Worm (Caenorhabditis elegans) whole organism, early embryonic: ENCODE measurements around the gene sra-8.

Source experiments
- B0310.2 ChIP-seq: sonication (generic microtip); optimal IDR thresholded peaks from 2 replicates; lab custom pipeline; 2016; ENCODE audit warnings: mild to moderate bottlenecking, missing genetic modification characterization, missing compliant biosample characterization
- F13C5.2 ChIP-seq: sonication (generic microtip); optimal IDR thresholded peaks from 2 replicates; lab custom pipeline; 2017; ENCODE audit warnings: mild to moderate bottlenecking, missing genetic modification characterization, inconsistent platforms, missing compliant biosample characterization
- aly-1 ChIP-seq: sonication (generic microtip); optimal IDR thresholded peaks from 2 replicates; lab custom pipeline; 2016; ENCODE audit warnings: missing genetic modification characterization, missing compliant biosample characterization
- ama-1 ChIP-seq: fragments of 150-350 bp; optimal IDR thresholded peaks from 2 replicates; lab custom pipeline; 2014
- ceh-13 ChIP-seq: fragments of 200-800 bp; sonication (Bioruptor generic); optimal IDR thresholded peaks from 2 replicates; lab custom pipeline; 2018; ENCODE audit warnings: mild to moderate bottlenecking, missing genetic modification characterization, missing compliant biosample characterization
- ceh-36 ChIP-seq: sonication (generic microtip); optimal IDR thresholded peaks from 2 replicates; lab custom pipeline; 2016; ENCODE audit warnings: missing genetic modification characterization, inconsistent platforms, missing compliant biosample characterization
- ets-7 ChIP-seq: sonication (generic microtip); optimal IDR thresholded peaks from 2 replicates; lab custom pipeline; 2016; ENCODE audit warnings: missing genotype, missing genetic modification characterization, missing compliant biosample characterization
- flt-1 ChIP-seq: fragments of 200-800 bp; sonication (Bioruptor generic); IDR thresholded peaks from 2 replicates; pipeline ENCODE4 v1.3.6; 2022; ENCODE audit warnings: missing genetic modification characterization, missing compliant biosample characterization
- hmbx-1 ChIP-seq: sonication (generic microtip); optimal IDR thresholded peaks from 2 replicates; lab custom pipeline; 2016; ENCODE audit warnings: mild to moderate bottlenecking, missing genetic modification characterization, missing compliant biosample characterization
- hmg-4 ChIP-seq: fragments of 200-800 bp; sonication (Bioruptor generic); optimal IDR thresholded peaks from 2 replicates; lab custom pipeline; 2018; ENCODE audit warnings: mild to moderate bottlenecking, missing genetic modification characterization, missing compliant biosample characterization
- hnd-1 ChIP-seq: sonication (generic microtip); optimal IDR thresholded peaks from 2 replicates; lab custom pipeline; 2016; ENCODE audit warnings: missing genetic modification characterization, missing compliant biosample characterization
- pes-1 ChIP-seq: fragments of 200-800 bp; sonication (Bioruptor generic); IDR thresholded peaks from 2 replicates; pipeline ENCODE4 v1.3.6; 2022; ENCODE audit warnings: missing genetic modification reagents, missing genetic modification characterization, missing compliant biosample characterization
- scrt-1 ChIP-seq: fragments of 200-800 bp; sonication (Bioruptor generic); IDR thresholded peaks from 2 replicates; pipeline ENCODE4 v1.3.6; 2022; ENCODE audit warnings: missing genetic modification characterization, missing compliant biosample characterization
- sea-1 ChIP-seq: fragments of 200-800 bp; sonication (Bioruptor generic); conservative IDR thresholded peaks from 2 replicates; pipeline ENCODE4 v1.3.6; 2022; ENCODE audit warnings: missing genetic modification characterization, missing compliant biosample characterization
- tbx-11 ChIP-seq: fragments of 200-800 bp; sonication (Bioruptor generic); IDR thresholded peaks from 2 replicates; pipeline ENCODE4 v1.3.6; 2022; ENCODE audit warnings: missing genetic modification characterization, missing compliant biosample characterization
- tbx-37 ChIP-seq: fragments of 200-800 bp; sonication (Bioruptor generic); conservative IDR thresholded peaks from 2 replicates; pipeline ENCODE4 v1.3.6; 2022; ENCODE audit warnings: missing genetic modification reagents, missing genetic modification characterization, missing compliant biosample characterization
- tra-4 ChIP-seq: sonication (generic microtip); optimal IDR thresholded peaks from 2 replicates; lab custom pipeline; 2017; ENCODE audit warnings: missing genetic modification characterization, missing compliant biosample characterization

The sra-8 gene

DNA sequence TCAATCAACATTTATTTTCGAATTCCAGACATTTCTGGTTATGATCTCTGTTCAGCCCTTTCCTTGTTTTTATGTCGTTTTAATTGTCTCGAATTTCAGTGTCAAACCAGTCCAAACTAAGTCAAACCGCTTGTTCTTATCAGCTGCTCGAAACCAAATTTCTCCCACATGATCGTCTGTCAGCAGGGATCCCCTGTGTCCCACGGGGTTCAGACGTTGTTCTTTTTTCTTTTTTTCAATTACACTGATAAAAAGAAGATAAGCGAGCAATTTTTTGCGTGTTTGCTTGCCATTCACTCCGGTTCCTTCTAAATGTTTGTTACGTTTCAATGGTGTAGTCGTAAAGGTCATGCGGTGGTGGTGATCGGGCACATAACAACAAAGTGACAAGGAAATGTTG lies 35.6 kb upstream of the sra-8 start:
- TF ChIP-seq pes-1 (GFP tag; lab: Robert Waterston, UW) (no peak), flt-1 (GFP tag; lab: Robert Waterston, UW) (no peak), F13C5.2 (tag; lab: Kevin White, UChicago) (no peak), hmbx-1 (tag; lab: Kevin White, UChicago) (no peak), tra-4 (tag; lab: Kevin White, UChicago) (no peak), aly-1 (tag; lab: Kevin White, UChicago) (no peak), hnd-1 (tag; lab: Kevin White, UChicago) (no peak), B0310.2 (no peak), scrt-1 (GFP tag; lab: Robert Waterston, UW) (no peak), tbx-11 (GFP tag; lab: Robert Waterston, UW) (no peak), sea-1 (GFP tag; lab: Robert Waterston, UW) (no peak), tbx-37 (GFP tag; lab: Robert Waterston, UW) (no peak), ceh-36 (tag; lab: Kevin White, UChicago) (no peak), hmg-4 (GFP tag; lab: Kevin White, UChicago) (no peak)

ce11 chrII:9507181-9507580 lies 30.3 kb upstream of the sra-8 start, which contains the start of gene gcy-3:
Gene gcy-3, minus strand, starts transcription at chrII:9507281.
- no peak for TF ChIP-seq ets-7 (tag; lab: Kevin White, UChicago)
- TF ChIP-seq hmg-4 (GFP tag; lab: Kevin White, UChicago) = no peak
- TF ChIP-seq hnd-1 (tag; lab: Kevin White, UChicago) = no peak
- no peak for TF ChIP-seq B0310.2
- no peak for TF ChIP-seq F13C5.2 (tag; lab: Kevin White, UChicago)
- TF ChIP-seq tbx-37 (GFP tag; lab: Robert Waterston, UW) = no peak
- no peak for TF ChIP-seq tbx-11 (GFP tag; lab: Robert Waterston, UW)
- TF ChIP-seq tra-4 (tag; lab: Kevin White, UChicago) = no peak
- no peak for TF ChIP-seq ceh-36 (tag; lab: Kevin White, UChicago)
- no peak for TF ChIP-seq ceh-13 (GFP tag; lab: Kevin White, UChicago)
- no peak for TF ChIP-seq flt-1 (GFP tag; lab: Robert Waterston, UW)
- no peak for TF ChIP-seq sea-1 (GFP tag; lab: Robert Waterston, UW)
- TF ChIP-seq scrt-1 (GFP tag; lab: Robert Waterston, UW) = no peak
- TF ChIP-seq pes-1 (GFP tag; lab: Robert Waterston, UW) = no peak
- no peak for TF ChIP-seq hmbx-1 (tag; lab: Kevin White, UChicago)
- TF ChIP-seq aly-1 (tag; lab: Kevin White, UChicago) = no peak
- no peak for TF ChIP-seq ama-1 (lab: Kevin White, UChicago)

- TF ChIP-seq flt-1 (GFP tag; lab: Robert Waterston, UW) = no peak
- no peak for TF ChIP-seq tbx-37 (GFP tag; lab: Robert Waterston, UW)
- no peak for TF ChIP-seq ceh-13 (GFP tag; lab: Kevin White, UChicago)
- TF ChIP-seq hmbx-1 (tag; lab: Kevin White, UChicago) = no peak
- no peak for TF ChIP-seq ceh-36 (tag; lab: Kevin White, UChicago)
- TF ChIP-seq aly-1 (tag; lab: Kevin White, UChicago) = no peak
- no peak for TF ChIP-seq ama-1 (lab: Kevin White, UChicago)
These were observed 20.7 kb upstream of the sra-8 start, which contains the start of gene gcy-1 for ce11 chrII:9516836-9517235. Gene gcy-1, minus strand, starts transcription at chrII:9516936.

DNA sequence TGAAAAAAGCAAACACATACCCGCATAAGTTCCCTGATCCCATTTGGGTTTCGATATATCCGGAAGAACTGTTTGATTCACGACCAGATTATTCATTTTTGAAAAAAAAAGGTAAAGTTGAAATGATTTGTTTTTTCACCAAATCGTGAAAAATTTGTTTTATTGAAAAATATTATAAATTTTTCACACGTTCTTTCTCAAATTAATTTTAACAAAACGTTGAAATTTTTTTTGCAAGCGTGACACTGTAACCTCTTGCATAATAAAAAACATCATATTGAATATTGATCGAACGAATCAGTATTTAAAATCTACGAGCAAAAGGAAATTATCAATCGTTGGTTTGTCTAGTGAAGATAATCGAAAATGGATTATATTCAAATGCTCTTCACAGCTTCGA lies 18.7 kb upstream of the sra-8 start, which contains the start of the genes sfxn-1.1 and AH6.3:
Gene sfxn-1.1, minus strand, starts transcription at position 101 of the 400 bp plus-strand sequence.
Gene AH6.3, plus strand, starts transcription at position 275 of the 400 bp plus-strand sequence.
- TF ChIP-seq aly-1 (tag; lab: Kevin White, UChicago) (no peak), F13C5.2 (tag; lab: Kevin White, UChicago) (no peak), scrt-1 (GFP tag; lab: Robert Waterston, UW) (no peak), ets-7 (tag; lab: Kevin White, UChicago) (no peak), ceh-36 (tag; lab: Kevin White, UChicago) (no peak), tbx-11 (GFP tag; lab: Robert Waterston, UW) (no peak), flt-1 (GFP tag; lab: Robert Waterston, UW) (no peak), ama-1 (lab: Kevin White, UChicago) (no peak), tra-4 (tag; lab: Kevin White, UChicago) (no peak), hmg-4 (GFP tag; lab: Kevin White, UChicago) (no peak), pes-1 (GFP tag; lab: Robert Waterston, UW) (no peak), ceh-13 (GFP tag; lab: Kevin White, UChicago) (no peak), hnd-1 (tag; lab: Kevin White, UChicago) (no peak), hmbx-1 (tag; lab: Kevin White, UChicago) (no peak), tbx-37 (GFP tag; lab: Robert Waterston, UW) (no peak), B0310.2 (no peak), sea-1 (GFP tag; lab: Robert Waterston, UW) (no peak)

DNA sequence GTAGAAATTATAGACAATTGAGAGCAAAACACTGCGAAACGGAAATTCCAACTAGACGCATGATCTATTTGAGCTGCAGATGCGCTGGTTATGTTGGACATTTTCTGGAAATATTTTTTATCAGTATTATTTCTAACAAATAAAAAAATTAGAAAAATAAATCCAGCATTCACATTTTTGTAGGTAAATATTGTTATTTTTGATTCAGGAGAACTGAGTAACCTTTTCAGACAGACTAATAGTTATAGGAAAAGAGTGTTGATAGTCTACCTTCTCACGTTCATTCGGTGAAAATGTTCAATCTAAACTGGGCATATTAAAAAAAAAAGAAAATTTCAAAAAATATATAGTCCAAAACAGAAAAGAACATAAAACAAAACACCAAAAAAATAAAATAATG lies 16.0 kb upstream of the sra-8 start, which contains the start of gene sra-1:
Gene sra-1, minus strand, starts transcription at position 101 of the 400 bp plus-strand sequence.
- TF ChIP-seq ceh-13 (GFP tag; lab: Kevin White, UChicago) (no peak), sea-1 (GFP tag; lab: Robert Waterston, UW) (no peak), hmbx-1 (tag; lab: Kevin White, UChicago) (no peak), ceh-36 (tag; lab: Kevin White, UChicago) (no peak), ets-7 (tag; lab: Kevin White, UChicago) (no peak), B0310.2 (no peak), flt-1 (GFP tag; lab: Robert Waterston, UW) (no peak), tbx-11 (GFP tag; lab: Robert Waterston, UW) (no peak)

DNA sequence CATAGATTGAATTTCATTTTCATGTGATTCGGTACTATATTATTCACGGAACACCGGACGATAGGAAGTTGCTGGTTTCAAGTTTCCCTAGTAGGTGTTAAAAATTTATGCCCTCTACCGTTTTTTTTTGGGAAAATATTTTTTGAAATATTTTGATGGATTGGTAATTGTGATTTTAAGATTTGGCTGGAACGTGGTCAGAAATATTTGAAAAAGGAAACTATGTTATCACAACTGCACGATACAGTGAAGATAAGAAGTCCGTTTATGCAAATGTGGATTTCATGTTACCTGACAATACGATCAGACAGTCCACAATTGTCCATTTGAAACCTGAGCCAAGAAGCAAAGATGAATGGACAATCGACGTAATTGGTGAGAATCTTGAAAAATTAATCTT lies 14.5 kb upstream of the sra-8 start, which contains the start of gene AH6.17:
Gene AH6.17, plus strand, starts transcription at position 185 of the 400 bp plus-strand sequence.
- no peak for TF ChIP-seq F13C5.2 (tag; lab: Kevin White, UChicago)
- TF ChIP-seq scrt-1 (GFP tag; lab: Robert Waterston, UW) = no peak
- no peak for TF ChIP-seq flt-1 (GFP tag; lab: Robert Waterston, UW)
- no peak for TF ChIP-seq hmg-4 (GFP tag; lab: Kevin White, UChicago)
- TF ChIP-seq tbx-11 (GFP tag; lab: Robert Waterston, UW) = no peak
- TF ChIP-seq hnd-1 (tag; lab: Kevin White, UChicago) = no peak
- no peak for TF ChIP-seq aly-1 (tag; lab: Kevin White, UChicago)
- no peak for TF ChIP-seq ceh-13 (GFP tag; lab: Kevin White, UChicago)
- no peak for TF ChIP-seq tra-4 (tag; lab: Kevin White, UChicago)
- no peak for TF ChIP-seq ets-7 (tag; lab: Kevin White, UChicago)
- TF ChIP-seq B0310.2 = no peak
- TF ChIP-seq ama-1 (lab: Kevin White, UChicago) = no peak
- TF ChIP-seq pes-1 (GFP tag; lab: Robert Waterston, UW) = no peak
- TF ChIP-seq sea-1 (GFP tag; lab: Robert Waterston, UW) = no peak
- TF ChIP-seq ceh-36 (tag; lab: Kevin White, UChicago) = no peak
- no peak for TF ChIP-seq tbx-37 (GFP tag; lab: Robert Waterston, UW)
- no peak for TF ChIP-seq hmbx-1 (tag; lab: Kevin White, UChicago)
